Worm (Caenorhabditis elegans) whole organism, young adult: Measurements from ENCODE around the gene elb-1.

Source experiments
- B0336.3 ChIP-seq: fragments of 200-800 bp; sonication (Bioruptor generic); IDR thresholded peaks from 2 replicates; pipeline ENCODE4 v1.3.6; 2022; ENCODE audit warnings: missing genetic modification characterization, missing compliant biosample characterization
- K12H6.12 ChIP-seq: fragments of 200-800 bp; sonication (Bioruptor generic); optimal IDR thresholded peaks from 2 replicates; lab custom pipeline; 2018; ENCODE audit warnings: mild to moderate bottlenecking, missing genetic modification characterization, missing compliant biosample characterization
- Y67H2A.10 ChIP-seq: fragments of 200-800 bp; sonication (Bioruptor generic); conservative IDR thresholded peaks from 2 replicates; pipeline ENCODE4 v1.3.6; 2022; ENCODE audit warnings: missing genetic modification reagents, missing genetic modification characterization, missing compliant biosample characterization
- ama-1 ChIP-seq, 3 experiments: fragments of 150-350 bp in 1 of 3; sonication (generic microtip) in 2 of 3; optimal IDR thresholded peaks; 2 replicates each; lab custom pipeline; 2014 to 2018; ENCODE audit warnings: missing biosample characterization in 2 of 3, missing genetic modification characterization in 2 of 3, missing genetic modification reagents in 2 of 3
- ccch-3 ChIP-seq: fragments of 200-800 bp; sonication (Bioruptor generic); optimal IDR thresholded peaks from 2 replicates; lab custom pipeline; 2018; ENCODE audit warnings: mild to moderate bottlenecking, missing genetic modification characterization, missing compliant biosample characterization
- ceh-79 ChIP-seq: sonication (generic microtip); optimal IDR thresholded peaks from 2 replicates; lab custom pipeline; 2017; ENCODE audit warnings: mild to moderate bottlenecking, missing genetic modification characterization, missing compliant biosample characterization
- efl-1 ChIP-seq: fragments of 150-350 bp; optimal IDR thresholded peaks from 2 replicates; lab custom pipeline; 2014; ENCODE audit warnings: missing biosample characterization, missing genetic modification reagents, missing genetic modification characterization
- him-1 ChIP-seq: sonication (generic microtip); optimal IDR thresholded peaks from 2 replicates; lab custom pipeline; 2016; ENCODE audit warnings: missing genotype, missing genetic modification reagents, missing genetic modification characterization, missing compliant biosample characterization
- hsf-1 ChIP-seq: fragments of 200-800 bp; sonication (Bioruptor generic); IDR thresholded peaks from 2 replicates; pipeline ENCODE4 v1.3.6; 2022; ENCODE audit warnings: missing genetic modification reagents, missing genetic modification characterization, missing compliant biosample characterization
- nhr-80 ChIP-seq: sonication (generic microtip); optimal IDR thresholded peaks from 2 replicates; lab custom pipeline; 2016; ENCODE audit warnings: missing genetic modification characterization, missing compliant biosample characterization
- pha-4 ChIP-seq: fragments of 150-350 bp; sonication (generic microtip); optimal IDR thresholded peaks from 2 replicates; lab custom pipeline; 2014; ENCODE audit warnings: missing biosample characterization, missing genetic modification reagents, missing genetic modification characterization
- tbx-9 ChIP-seq: sonication (generic microtip); optimal IDR thresholded peaks from 2 replicates; lab custom pipeline; 2016; ENCODE audit warnings: borderline replicate concordance, missing genetic modification characterization, inconsistent platforms, missing compliant biosample characterization

DNA sequence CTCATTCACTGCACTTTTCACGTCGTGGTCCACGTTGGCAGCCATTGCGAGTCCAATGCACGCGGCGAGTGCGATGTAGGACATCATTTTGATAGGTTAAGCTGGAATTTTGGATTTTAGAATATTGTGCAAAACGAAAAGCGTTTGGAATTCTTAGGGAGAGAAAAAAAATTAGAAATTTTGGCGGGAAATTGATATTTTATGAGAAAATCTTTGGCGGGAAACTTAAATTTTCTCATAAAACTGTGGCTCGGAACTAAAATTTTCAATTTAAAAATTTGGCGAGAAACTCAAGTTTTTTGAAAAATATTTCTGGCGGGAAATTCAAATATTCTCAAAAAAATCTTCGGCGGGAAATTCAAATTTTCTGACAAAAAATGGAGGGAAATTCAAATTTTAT is 18.3 kb upstream of the elb-1 start, which contains the start of gene sup-1:
- TF ChIP-seq K12H6.12 (tag; lab: Kevin White, UChicago) (no peak), Y67H2A.10 (GFP tag; lab: Robert Waterston, UW) (no peak), ceh-79 (tag; lab: Kevin White, UChicago) (no peak), pha-4 (tag; lab: Kevin White, UChicago) (no peak), B0336.3 (GFP tag; lab: Robert Waterston, UW) (no peak), efl-1 (GFP tag; lab: Kevin White, UChicago) (no peak), ama-1 (optimal IDR thresholded peaks at IDR 0.05; lab: Kevin White, UChicago) (no peak), ama-1 (GFP tag; optimal IDR thresholded peaks at IDR 0.05; lab: Kevin White, UChicago) (no peak), hsf-1 (GFP tag; lab: Robert Waterston, UW) (no peak), ccch-3 (GFP tag; lab: Kevin White, UChicago) (no peak), tbx-9 (no peak), nhr-80 (tag; lab: Kevin White, UChicago) (no peak), him-1 (tag; lab: Kevin White, UChicago) (no peak)
